Worm (Caenorhabditis elegans) whole organism, L2 larva: Measurements from ENCODE around the gene chpf-1.

Experiments
- C34F6.9 ChIP-seq: fragments of 150-350 bp; optimal IDR thresholded peaks from 2 replicates; lab custom pipeline; 2014; ENCODE audit warnings: missing biosample characterization, missing genetic modification characterization
- F13H6.1 ChIP-seq: sonication (generic microtip); optimal IDR thresholded peaks from 2 replicates; lab custom pipeline; 2016; ENCODE audit warnings: missing genetic modification characterization, missing compliant biosample characterization
- R02D3.7 ChIP-seq: fragments of 150-350 bp; optimal IDR thresholded peaks from 2 replicates; lab custom pipeline; 2014; ENCODE audit warnings: missing biosample characterization, missing genetic modification characterization
- Y55F3AM.14 ChIP-seq: fragments of 200-800 bp; sonication (Bioruptor generic); optimal IDR thresholded peaks from 2 replicates; lab custom pipeline; 2018; ENCODE audit warnings: mild to moderate bottlenecking, missing genetic modification characterization, missing compliant biosample characterization
- ZK546.5 ChIP-seq: sonication (generic microtip); optimal IDR thresholded peaks from 2 replicates; lab custom pipeline; 2017; ENCODE audit warnings: missing biosample characterization, missing genetic modification characterization
- alr-1 ChIP-seq: fragments of 150-350 bp; optimal IDR thresholded peaks from 2 replicates; lab custom pipeline; 2014; ENCODE audit warnings: missing biosample characterization, missing genetic modification characterization
- aly-2 ChIP-seq: fragments of 150-350 bp; optimal IDR thresholded peaks from 2 replicates; lab custom pipeline; 2014; ENCODE audit warnings: missing biosample characterization, missing genetic modification characterization
- ama-1 ChIP-seq: fragments of 150-350 bp; optimal IDR thresholded peaks from 2 replicates; lab custom pipeline; 2018; ENCODE audit warnings: inconsistent platforms
- blmp-1 ChIP-seq: sonication (generic microtip); optimal IDR thresholded peaks from 2 replicates; lab custom pipeline; 2017; ENCODE audit warnings: missing genetic modification characterization, mild to moderate bottlenecking, missing compliant biosample characterization, antibody characterized with exemption, moderate library complexity; ENCODE audit not compliant: insufficient read depth
- ceh-16 ChIP-seq: fragments of 150-350 bp; optimal IDR thresholded peaks from 2 replicates; lab custom pipeline; 2014; ENCODE audit warnings: missing biosample characterization, missing genetic modification characterization
- ceh-82 ChIP-seq: fragments of 150-350 bp; optimal IDR thresholded peaks from 2 replicates; lab custom pipeline; 2014; ENCODE audit warnings: missing biosample characterization, missing genetic modification characterization
- crh-2 ChIP-seq: sonication (generic microtip); optimal IDR thresholded peaks from 2 replicates; lab custom pipeline; 2017; ENCODE audit warnings: missing biosample characterization, missing genetic modification characterization
- dmd-4 ChIP-seq: sonication (generic microtip); optimal IDR thresholded peaks from 2 replicates; lab custom pipeline; 2017; ENCODE audit warnings: missing biosample characterization, missing genetic modification characterization
- egl-27 ChIP-seq: sonication (generic microtip); optimal IDR thresholded peaks from 3 replicates; lab custom pipeline; 2017; ENCODE audit warnings: missing biosample characterization, missing genetic modification reagents, missing genetic modification characterization
- elt-1 ChIP-seq: fragments of 150-350 bp; optimal IDR thresholded peaks from 2 replicates; lab custom pipeline; 2014; ENCODE audit warnings: missing biosample characterization, missing genetic modification characterization
- elt-3 ChIP-seq: sonication (generic microtip); optimal IDR thresholded peaks from 2 replicates; lab custom pipeline; 2017; ENCODE audit warnings: missing biosample characterization, missing genetic modification characterization
- fos-1 ChIP-seq: fragments of 150-350 bp; optimal IDR thresholded peaks from 2 replicates; lab custom pipeline; 2014; ENCODE audit warnings: missing biosample characterization, missing genetic modification characterization
- gmeb-1 ChIP-seq: fragments of 150-350 bp; optimal IDR thresholded peaks from 2 replicates; lab custom pipeline; 2014; ENCODE audit warnings: missing biosample characterization, missing genetic modification characterization
- lin-11 ChIP-seq: fragments of 150-350 bp; sonication (generic microtip); optimal IDR thresholded peaks from 2 replicates; lab custom pipeline; 2014; ENCODE audit warnings: missing biosample characterization, missing genetic modification characterization, inconsistent platforms, mixed read lengths
- lin-13 ChIP-seq: fragments of 150-350 bp; optimal IDR thresholded peaks from 2 replicates; lab custom pipeline; 2014; ENCODE audit warnings: missing biosample characterization, missing genetic modification reagents, missing genetic modification characterization
- lin-39 ChIP-seq: fragments of 150-350 bp; optimal IDR thresholded peaks from 2 replicates; lab custom pipeline; 2014; ENCODE audit warnings: missing biosample characterization, missing genetic modification reagents, missing genetic modification characterization
- lsy-2 ChIP-seq, 2 experiments: fragments of 150-350 bp in 1 of 2; sonication (generic microtip) in 1 of 2; optimal IDR thresholded peaks; 2 replicates each; lab custom pipeline; 2014 to 2017; ENCODE audit warnings: missing biosample characterization in 2 of 2, missing genetic modification characterization in 2 of 2
- mab-5 ChIP-seq: fragments of 150-350 bp; optimal IDR thresholded peaks from 2 replicates; lab custom pipeline; 2014; ENCODE audit warnings: missing biosample characterization, missing genetic modification characterization
- mbf-1 ChIP-seq: sonication (generic microtip); optimal IDR thresholded peaks from 2 replicates; lab custom pipeline; 2017; ENCODE audit warnings: missing biosample characterization, missing genetic modification characterization
- mdl-1 ChIP-seq, 2 experiments: fragments of 150-350 bp in 1 of 2; sonication (generic microtip) in 1 of 2; optimal IDR thresholded peaks; 2 replicates each; lab custom pipeline; 2017; ENCODE audit warnings: missing biosample characterization in 2 of 2, missing genetic modification characterization in 2 of 2
- nhr-10 ChIP-seq: sonication (generic microtip); optimal IDR thresholded peaks from 2 replicates; lab custom pipeline; 2017; ENCODE audit warnings: missing biosample characterization, missing genetic modification characterization
- nhr-11 ChIP-seq: fragments of 150-350 bp; optimal IDR thresholded peaks from 2 replicates; lab custom pipeline; 2014; ENCODE audit warnings: missing biosample characterization, missing genetic modification characterization
- nhr-12 ChIP-seq: fragments of 150-350 bp; optimal IDR thresholded peaks from 2 replicates; lab custom pipeline; 2014; ENCODE audit warnings: missing biosample characterization, missing genetic modification characterization
- nhr-129 ChIP-seq: fragments of 150-350 bp; optimal IDR thresholded peaks from 2 replicates; lab custom pipeline; 2014; ENCODE audit warnings: missing biosample characterization, missing genetic modification characterization
- nhr-21 ChIP-seq: fragments of 150-350 bp; optimal IDR thresholded peaks from 2 replicates; lab custom pipeline; 2014; ENCODE audit warnings: missing biosample characterization, missing genetic modification characterization
- nhr-23 ChIP-seq: fragments of 150-350 bp; optimal IDR thresholded peaks from 2 replicates; lab custom pipeline; 2014; ENCODE audit warnings: missing biosample characterization, missing genetic modification reagents, missing genetic modification characterization
- nhr-237 ChIP-seq: fragments of 150-350 bp; optimal IDR thresholded peaks from 2 replicates; lab custom pipeline; 2014; ENCODE audit warnings: missing biosample characterization, missing genetic modification characterization
- nhr-25 ChIP-seq: fragments of 150-350 bp; sonication (generic microtip); optimal IDR thresholded peaks from 3 replicates; lab custom pipeline; 2014; ENCODE audit warnings: missing biosample characterization, missing genetic modification characterization
- nhr-6 ChIP-seq: fragments of 150-350 bp; optimal IDR thresholded peaks from 2 replicates; lab custom pipeline; 2014; ENCODE audit warnings: missing biosample characterization, missing genetic modification characterization
- nhr-77 ChIP-seq: fragments of 150-350 bp; optimal IDR thresholded peaks from 2 replicates; lab custom pipeline; 2014; ENCODE audit warnings: missing biosample characterization, missing genetic modification characterization
- peb-1 ChIP-seq: fragments of 150-350 bp; optimal IDR thresholded peaks from 2 replicates; lab custom pipeline; 2014; ENCODE audit warnings: missing biosample characterization, missing genetic modification characterization
- sem-4 ChIP-seq: fragments of 150-350 bp; optimal IDR thresholded peaks from 2 replicates; lab custom pipeline; 2014; ENCODE audit warnings: missing biosample characterization, missing genetic modification reagents, missing genetic modification characterization
- skn-1 ChIP-seq: sonication (generic microtip); optimal IDR thresholded peaks from 2 replicates; lab custom pipeline; 2017; ENCODE audit warnings: missing biosample characterization, missing genetic modification characterization
- sma-3 ChIP-seq: sonication (generic microtip); optimal IDR thresholded peaks from 2 replicates; lab custom pipeline; 2016; ENCODE audit warnings: missing genetic modification reagents, missing genetic modification characterization, missing compliant biosample characterization
- sma-9 ChIP-seq, 2 experiments: fragments of 150-350 bp in 1 of 2; sonication (generic microtip) in 1 of 2; optimal IDR thresholded peaks; 2 replicates each; lab custom pipeline; 2014 to 2016; ENCODE audit warnings: missing genetic modification characterization in 2 of 2, mild to moderate bottlenecking in 1 of 2, missing biosample characterization in 1 of 2, missing compliant biosample characterization in 1 of 2, missing genetic modification reagents in 1 of 2, moderate library complexity in 1 of 2
- snpc-4 ChIP-seq: fragments of 150-350 bp; optimal IDR thresholded peaks from 2 replicates; lab custom pipeline; 2014; ENCODE audit warnings: missing biosample characterization, missing genetic modification characterization
- unc-39 ChIP-seq: fragments of 150-350 bp; optimal IDR thresholded peaks from 2 replicates; lab custom pipeline; 2014; ENCODE audit warnings: missing biosample characterization, missing genetic modification characterization
- unc-55 ChIP-seq: fragments of 150-350 bp; sonication (generic microtip); optimal IDR thresholded peaks from 3 replicates; lab custom pipeline; 2014; ENCODE audit warnings: missing biosample characterization, missing genetic modification reagents, missing genetic modification characterization
- unc-62 ChIP-seq: fragments of 150-350 bp; optimal IDR thresholded peaks from 2 replicates; lab custom pipeline; 2014; ENCODE audit warnings: missing biosample characterization, missing genetic modification reagents, missing genetic modification characterization
- zag-1 ChIP-seq: fragments of 150-350 bp; optimal IDR thresholded peaks from 2 replicates; lab custom pipeline; 2014; ENCODE audit warnings: missing biosample characterization, missing genetic modification characterization
- ztf-1 ChIP-seq: fragments of 200-800 bp; sonication (Bioruptor generic); conservative IDR thresholded peaks from 2 replicates; pipeline ENCODE4 v1.3.6; 2022; ENCODE audit warnings: missing genetic modification characterization, missing compliant biosample characterization
- ztf-11 ChIP-seq: sonication (generic microtip); optimal IDR thresholded peaks from 2 replicates; lab custom pipeline; 2017; ENCODE audit warnings: missing biosample characterization, missing genetic modification characterization
- ztf-4 ChIP-seq: fragments of 150-350 bp; optimal IDR thresholded peaks from 2 replicates; lab custom pipeline; 2014; ENCODE audit warnings: missing biosample characterization, missing genetic modification characterization

Gene chpf-1

DNA sequence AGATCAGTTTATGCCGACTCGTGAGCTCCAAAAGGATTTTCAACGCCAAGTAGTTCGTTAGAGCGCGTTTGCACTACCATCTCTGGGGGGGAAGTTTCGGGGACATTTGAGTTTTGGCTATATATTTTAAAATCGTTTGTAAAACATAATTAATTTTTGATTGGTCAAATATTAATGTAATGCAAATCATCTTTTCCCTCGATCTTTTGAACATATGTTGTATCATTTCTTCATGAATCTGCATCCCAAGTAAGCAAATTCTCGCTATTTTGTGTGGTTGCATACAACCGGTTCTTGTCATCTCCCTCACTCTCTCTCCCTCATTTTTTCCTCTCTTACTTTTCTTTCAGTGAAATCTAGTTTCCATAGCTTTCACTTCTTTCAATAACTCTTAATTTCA is 25.1 kb downstream of the chpf-1 start:
- TF ChIP-seq nhr-77 (no peak), crh-2 (peak; percentile 62), C34F6.9 (peak; percentile 79), gmeb-1 (tag; lab: Kevin White, UChicago) (peak; percentile 20), nhr-6 (peak; percentile 6), blmp-1 (tag; lab: Kevin White, UChicago) (peak; percentile 96), unc-55 (GFP tag; lab: Kevin White, UChicago) (peak; percentile 65), sma-3 (GFP tag; lab: Kevin White, UChicago) (peak; percentile 72), ztf-11 (no peak), nhr-129 (peak; percentile 64), lin-13 (GFP tag; lab: Kevin White, UChicago) (peak; percentile 30), sem-4 (tag; lab: Kevin White, UChicago) (no peak), lsy-2 (tag; optimal IDR thresholded peaks at IDR 0.05; lab: Kevin White, UChicago) (peak; percentile 15 to 76), fos-1 (tag; lab: Kevin White, UChicago) (peak; percentile 28), unc-62 (GFP tag; lab: Kevin White, UChicago) (no peak), F13H6.1 (peak; percentile 63), nhr-25 (tag; lab: Kevin White, UChicago) (peak; percentile 50)

ce11 chrV:10174632-10175075 is 28.6 kb downstream of the chpf-1 start:
- TF ChIP-seq nhr-10 (tag; lab: Kevin White, UChicago) (no peak), skn-1 (tag; lab: Kevin White, UChicago) (no peak), nhr-77 (no peak), ztf-1 (GFP tag; lab: Robert Waterston, UW) (no peak), nhr-11 (tag; lab: Kevin White, UChicago) (no peak), F13H6.1 (peak; percentile 79), ztf-4 (tag; lab: Kevin White, UChicago) (peak; percentile 58), sem-4 (tag; lab: Kevin White, UChicago) (peak; percentile 67), lin-39 (tag; lab: Kevin White, UChicago) (peak; percentile 66), fos-1 (tag; lab: Kevin White, UChicago) (peak; percentile 39), C34F6.9 (peak; percentile 95), mdl-1 (tag; optimal IDR thresholded peaks at IDR 0.05; lab: Kevin White, UChicago) (peak; percentile 65 to 91), aly-2 (no peak), nhr-237 (tag; lab: Kevin White, UChicago) (no peak), crh-2 (peak; percentile 81), lin-11 (tag; lab: Kevin White, UChicago) (peak; percentile 97), nhr-25 (tag; lab: Kevin White, UChicago) (no peak), ceh-82 (no peak), R02D3.7 (tag; lab: Kevin White, UChicago) (no peak), sma-9 (GFP tag; optimal IDR thresholded peaks at IDR 0.05; lab: Kevin White, UChicago) (peak; percentile 79), sma-9 (tag; optimal IDR thresholded peaks at IDR 0.05; lab: Kevin White, UChicago) (no peak), dmd-4 (tag; lab: Kevin White, UChicago) (no peak), egl-27 (tag; lab: Kevin White, UChicago) (peak; percentile 60), mbf-1 (tag; lab: Kevin White, UChicago) (no peak), gmeb-1 (tag; lab: Kevin White, UChicago) (no peak), ceh-16 (tag; lab: Kevin White, UChicago) (no peak), unc-62 (GFP tag; lab: Kevin White, UChicago) (no peak), alr-1 (tag; lab: Kevin White, UChicago) (no peak), nhr-6 (peak; percentile 86), sma-3 (GFP tag; lab: Kevin White, UChicago) (no peak), nhr-21 (peak; percentile 55), ZK546.5 (no peak), elt-1 (tag; lab: Kevin White, UChicago) (no peak), blmp-1 (tag; lab: Kevin White, UChicago) (no peak), peb-1 (tag; lab: Kevin White, UChicago) (no peak), mab-5 (tag; lab: Kevin White, UChicago) (peak; percentile 75), ama-1 (lab: Kevin White, UChicago) (no peak), snpc-4 (tag; lab: Kevin White, UChicago) (peak; percentile 46), Y55F3AM.14 (GFP tag; lab: Kevin White, UChicago) (peak; percentile 59), lsy-2 (tag; optimal IDR thresholded peaks at IDR 0.05; lab: Kevin White, UChicago) (peak; percentile 68 to 83), unc-55 (GFP tag; lab: Kevin White, UChicago) (peak; percentile 96), zag-1 (tag; lab: Kevin White, UChicago) (peak; percentile 95), ztf-11 (peak; percentile 40), nhr-129 (peak; percentile 92), elt-3 (tag; lab: Kevin White, UChicago) (no peak), nhr-23 (tag; lab: Kevin White, UChicago) (no peak), lin-13 (GFP tag; lab: Kevin White, UChicago) (peak; percentile 67), nhr-12 (tag; lab: Kevin White, UChicago) (no peak), unc-39 (peak; percentile 60)
